Worm (Caenorhabditis elegans) whole organism, young adult: ENCODE results near the gene math-10.

Experiments used
- C17E4.6 ChIP-seq: fragments of 200-800 bp; sonication (Bioruptor generic); IDR thresholded peaks from 2 replicates; pipeline ENCODE4 v1.3.6; 2022; ENCODE audit warnings: missing genetic modification reagents, missing genetic modification characterization, missing compliant biosample characterization
- F39B2.1 ChIP-seq: fragments of 200-800 bp; sonication (Bioruptor generic); IDR thresholded peaks from 2 replicates; pipeline ENCODE4 v1.3.6; 2022; ENCODE audit warnings: missing genetic modification reagents, missing genetic modification characterization, missing compliant biosample characterization
- K11D2.4 ChIP-seq: fragments of 200-800 bp; sonication (Bioruptor generic); IDR thresholded peaks from 2 replicates; pipeline ENCODE4 v1.3.6; 2022; ENCODE audit warnings: missing genetic modification reagents, missing genetic modification characterization, missing compliant biosample characterization
- Y53G8AR.9 ChIP-seq: fragments of 200-800 bp; sonication (Bioruptor generic); conservative IDR thresholded peaks from 2 replicates; pipeline ENCODE4 v1.3.6; 2022; ENCODE audit warnings: missing genetic modification reagents, missing genetic modification characterization, missing compliant biosample characterization
- Y56A3A.18 ChIP-seq: fragments of 200-800 bp; sonication (Bioruptor generic); IDR thresholded peaks from 2 replicates; pipeline ENCODE4 v1.3.6; 2022; ENCODE audit warnings: missing genetic modification reagents, missing genetic modification characterization, missing compliant biosample characterization
- cebp-1 ChIP-seq, 2 experiments: fragments of 200-800 bp in 1 of 2; sonication (Bioruptor generic) in 1 of 2; sonication (generic microtip) in 1 of 2; IDR thresholded peaks in 1 of 2; optimal IDR thresholded peaks in 1 of 2; 2 replicates each; pipeline versions ENCODE4 v1.3.6 to Lab custom; 2017 to 2022; ENCODE audit warnings: missing compliant biosample characterization in 2 of 2, missing genetic modification characterization in 2 of 2, mild to moderate bottlenecking in 1 of 2, missing genetic modification reagents in 1 of 2, moderate library complexity in 1 of 2
- cebp-2 ChIP-seq: fragments of 200-800 bp; sonication (Bioruptor generic); IDR thresholded peaks from 2 replicates; pipeline ENCODE4 v1.3.6; 2022; ENCODE audit warnings: missing genetic modification characterization, missing compliant biosample characterization
- egrh-3 ChIP-seq: fragments of 200-800 bp; sonication (Bioruptor generic); IDR thresholded peaks from 2 replicates; pipeline ENCODE4 v1.3.6; 2022; ENCODE audit warnings: missing genetic modification reagents, missing genetic modification characterization, missing compliant biosample characterization
- lin-35 ChIP-seq, 3 experiments: fragments of 150-350 bp in 2 of 3; sonication (generic microtip) in 1 of 3; optimal IDR thresholded peaks; 2 replicates each; lab custom pipeline; 2014 to 2018; ENCODE audit warnings: missing biosample characterization in 3 of 3, missing genetic modification characterization in 3 of 3, missing genetic modification reagents in 3 of 3
- madf-3 ChIP-seq: fragments of 200-800 bp; sonication (Bioruptor generic); IDR thresholded peaks from 2 replicates; pipeline ENCODE4 v1.3.6; 2022; ENCODE audit warnings: missing genetic modification reagents, missing genetic modification characterization, missing compliant biosample characterization
- nfya-2 ChIP-seq: fragments of 200-800 bp; sonication (Bioruptor generic); IDR thresholded peaks from 2 replicates; pipeline ENCODE4 v1.3.6; 2022; ENCODE audit warnings: missing genetic modification reagents, missing genetic modification characterization, missing compliant biosample characterization
- rpc-1 ChIP-seq, 2 experiments: fragments of 150-350 bp in 1 of 2; sonication (generic microtip) in 1 of 2; optimal IDR thresholded peaks; 2 replicates each; lab custom pipeline; 2014 to 2018; ENCODE audit warnings: missing biosample characterization in 1 of 2, missing genetic modification characterization in 1 of 2, missing genetic modification reagents in 1 of 2, missing genotype in 1 of 2
- snpc-1.3 ChIP-seq: sonication (generic microtip); optimal IDR thresholded peaks from 2 replicates; lab custom pipeline; 2017; ENCODE audit warnings: missing genetic modification characterization, mild to moderate bottlenecking, missing compliant biosample characterization, antibody characterized with exemption, moderate library complexity, missing genotype, missing genetic modification reagents; ENCODE audit not compliant: insufficient read depth
- unc-62 ChIP-seq: fragments of 150-350 bp; optimal IDR thresholded peaks from 2 replicates; lab custom pipeline; 2014; ENCODE audit warnings: missing biosample characterization, missing genetic modification reagents, missing genetic modification characterization

DNA sequence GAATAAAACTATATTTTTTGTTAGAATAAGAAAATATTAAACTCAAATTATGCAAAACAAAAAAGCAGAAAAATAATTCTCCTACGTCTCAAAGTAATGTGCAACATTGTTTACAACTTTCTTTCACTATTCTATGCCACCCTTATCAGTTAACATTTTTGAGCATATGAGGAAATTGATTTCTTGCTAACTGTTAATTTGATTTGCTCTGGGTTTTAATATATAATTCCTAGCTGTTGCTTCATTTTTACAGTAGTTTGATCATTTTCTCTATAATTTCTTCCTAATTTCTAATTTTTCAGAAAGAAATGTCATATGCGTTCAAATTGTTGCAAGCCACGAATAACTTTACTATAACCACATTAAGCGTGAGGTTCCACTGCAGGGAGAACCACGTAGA is 35.1 kb upstream of the math-10 start, which contains the start of gene T08E11.1:
- TF ChIP-seq F39B2.1 = no peak
- TF ChIP-seq snpc-1.3 (tag; lab: Kevin White, UChicago) = no peak
- no peak for TF ChIP-seq cebp-1 (GFP tag; IDR thresholded peaks at IDR 0.05; lab: Robert Waterston, UW)
- no peak for TF ChIP-seq cebp-1 (tag; optimal IDR thresholded peaks at IDR 0.05; lab: Kevin White, UChicago)
- no peak for TF ChIP-seq nfya-2 (GFP tag; lab: Robert Waterston, UW)
- TF ChIP-seq cebp-2 (GFP tag; lab: Robert Waterston, UW) = no peak
- TF ChIP-seq C17E4.6 = no peak
- TF ChIP-seq K11D2.4 (GFP tag; lab: Robert Waterston, UW) = no peak
- TF ChIP-seq rpc-1 (optimal IDR thresholded peaks at IDR 0.05; lab: Kevin White, UChicago) = no peak
- no peak for TF ChIP-seq rpc-1 (tag; optimal IDR thresholded peaks at IDR 0.05; lab: Kevin White, UChicago)
- no peak for TF ChIP-seq lin-35 (GFP tag; optimal IDR thresholded peaks at IDR 0.05; lab: Kevin White, UChicago)
- TF ChIP-seq Y53G8AR.9 (GFP tag; lab: Robert Waterston, UW) = no peak
- TF ChIP-seq madf-3 (GFP tag; lab: Robert Waterston, UW) = no peak
- TF ChIP-seq Y56A3A.18 (GFP tag; lab: Robert Waterston, UW) = no peak
- no peak for TF ChIP-seq egrh-3 (GFP tag; lab: Robert Waterston, UW)
- no peak for TF ChIP-seq unc-62
